Fruit fly (Drosophila melanogaster) whole organism, embryonic: Measurements from ENCODE around the gene Bili.

Source experiments
- Abd-B ChIP-seq: fragments of 200-800 bp; sonication (Bioruptor generic); optimal IDR thresholded peaks from 2 replicates; lab custom pipeline; 2018; ENCODE audit warnings: missing biosample characterization, mild to moderate bottlenecking, missing genetic modification characterization, moderate library complexity
- Ada2b ChIP-seq: fragments of 200-800 bp; sonication (Bioruptor generic); IDR thresholded peaks from 2 replicates; pipeline ENCODE4 v1.3.6; 2022; ENCODE audit warnings: missing biosample characterization, missing genetic modification characterization
- Antp ChIP-seq: fragments of 200-800 bp; sonication (Bioruptor generic); optimal IDR thresholded peaks from 3 replicates; lab custom pipeline; 2016; ENCODE audit warnings: missing biosample characterization, missing genetic modification characterization
- Awh ChIP-seq: fragments of 200-800 bp; sonication (Bioruptor generic); IDR thresholded peaks from 2 replicates; pipeline ENCODE4, ENCODE4 v1.3.6; 2022; ENCODE audit warnings: missing biosample characterization, missing genetic modification characterization
- CG10543 ChIP-seq: fragments of 200-800 bp; sonication (Bioruptor generic); optimal IDR thresholded peaks from 3 replicates; lab custom pipeline; 2017; ENCODE audit warnings: missing biosample characterization, mild to moderate bottlenecking, missing genetic modification characterization, moderate library complexity
- CG11247 ChIP-seq: fragments of 200-800 bp; sonication (Bioruptor generic); IDR thresholded peaks from 2 replicates; pipeline ENCODE4 v1.3.6; 2022; ENCODE audit warnings: missing biosample characterization, missing genetic modification characterization
- CG11695 ChIP-seq: fragments of 200-800 bp; sonication (Bioruptor generic); IDR thresholded peaks from 3 replicates; pipeline ENCODE4 v1.3.6; 2022; ENCODE audit warnings: missing biosample characterization, missing genetic modification characterization
- CG11723 ChIP-seq: fragments of 200-800 bp; sonication (Bioruptor generic); optimal IDR thresholded peaks from 2 replicates; lab custom pipeline; 2017; ENCODE audit warnings: missing biosample characterization, mild to moderate bottlenecking, missing genetic modification characterization
- CG12104 ChIP-seq: fragments of 200-800 bp; sonication (Bioruptor generic); optimal IDR thresholded peaks from 3 replicates; lab custom pipeline; 2016; ENCODE audit warnings: missing biosample characterization, missing genetic modification characterization
- CG16813 ChIP-seq: fragments of 200-800 bp; sonication (Bioruptor generic); IDR thresholded peaks from 3 replicates; pipeline ENCODE4 v1.3.6; 2022; ENCODE audit warnings: missing biosample characterization, missing genetic modification characterization; ENCODE audit not compliant: partially characterized antibody
- CG17912 ChIP-seq: fragments of 200-800 bp; sonication (Bioruptor generic); optimal IDR thresholded peaks from 2 replicates; lab custom pipeline; 2018; ENCODE audit warnings: missing biosample characterization, mild to moderate bottlenecking, missing genetic modification characterization
- CG1792 ChIP-seq: fragments of 200-800 bp; sonication (Bioruptor generic); optimal IDR thresholded peaks from 2 replicates; lab custom pipeline; 2016; ENCODE audit warnings: missing biosample characterization, missing genetic modification characterization
- CG1832 ChIP-seq: fragments of 200-800 bp; sonication (Bioruptor generic); optimal IDR thresholded peaks from 2 replicates; lab custom pipeline; 2017; ENCODE audit warnings: missing biosample characterization, mild to moderate bottlenecking, missing genetic modification characterization, inconsistent platforms
- CG30431 ChIP-seq: fragments of 200-800 bp; sonication (Bioruptor generic); optimal IDR thresholded peaks from 2 replicates; lab custom pipeline; 2017; ENCODE audit warnings: missing biosample characterization, missing genetic modification characterization
- CG31224 ChIP-seq: fragments of 200-800 bp; sonication (Bioruptor generic); IDR thresholded peaks from 2 replicates; pipeline ENCODE4 v1.3.6; 2022; ENCODE audit warnings: missing biosample characterization, missing genetic modification characterization
- CG3995 ChIP-seq: fragments of 200-800 bp; sonication (Bioruptor generic); optimal IDR thresholded peaks from 3 replicates; lab custom pipeline; 2016; ENCODE audit warnings: missing biosample characterization, missing genetic modification characterization
- CG42726 ChIP-seq: fragments of 200-800 bp; sonication (Bioruptor generic); IDR thresholded peaks from 2 replicates; pipeline ENCODE4 v1.3.6; 2022; ENCODE audit warnings: missing biosample characterization, missing genetic modification characterization; ENCODE audit not compliant: partially characterized antibody
- CG4854 ChIP-seq: fragments of 200-800 bp; sonication (Bioruptor generic); optimal IDR thresholded peaks from 2 replicates; lab custom pipeline; 2016; ENCODE audit warnings: missing biosample characterization, missing genetic modification characterization, inconsistent platforms
- CG6254 ChIP-seq: fragments of 200-800 bp; sonication (Bioruptor generic); optimal IDR thresholded peaks from 3 replicates; lab custom pipeline; 2017; ENCODE audit warnings: mild to moderate bottlenecking, missing biosample characterization, missing genetic modification reagents, missing genetic modification characterization
- CG6791 ChIP-seq: fragments of 200-800 bp; sonication (Bioruptor generic); IDR thresholded peaks from 3 replicates; pipeline ENCODE4 v1.3.6; 2022; ENCODE audit warnings: missing biosample characterization, missing genetic modification characterization; ENCODE audit not compliant: partially characterized antibody
- CG6854 ChIP-seq: fragments of 200-800 bp; sonication (Bioruptor generic); optimal IDR thresholded peaks from 3 replicates; lab custom pipeline; 2017; ENCODE audit warnings: missing biosample characterization, mild to moderate bottlenecking, missing genetic modification characterization
- CG7556 ChIP-seq: fragments of 200-800 bp; sonication (Bioruptor generic); optimal IDR thresholded peaks from 2 replicates; lab custom pipeline; 2017; ENCODE audit warnings: missing biosample characterization, mild to moderate bottlenecking, missing genetic modification characterization
- CG9727 ChIP-seq: fragments of 200-800 bp; sonication (Bioruptor generic); optimal IDR thresholded peaks from 3 replicates; lab custom pipeline; 2017; ENCODE audit warnings: missing biosample characterization, mild to moderate bottlenecking, missing genetic modification characterization
- CG9817 ChIP-seq: fragments of 200-800 bp; sonication (Bioruptor generic); optimal IDR thresholded peaks from 2 replicates; lab custom pipeline; 2018; ENCODE audit warnings: missing biosample characterization, mild to moderate bottlenecking, missing genetic modification characterization, moderate library complexity
- Dip3 ChIP-seq: fragments of 200-800 bp; sonication (Bioruptor generic); optimal IDR thresholded peaks from 3 replicates; lab custom pipeline; 2016; ENCODE audit warnings: missing biosample characterization, missing genetic modification characterization
- Dp ChIP-seq: fragments of 200-800 bp; sonication (Bioruptor generic); optimal IDR thresholded peaks from 2 replicates; lab custom pipeline; 2018; ENCODE audit warnings: missing biosample characterization, mild to moderate bottlenecking, missing genetic modification characterization, moderate library complexity
- E2f1 ChIP-seq: fragments of 200-800 bp; sonication (Bioruptor generic); IDR thresholded peaks from 2 replicates; pipeline ENCODE4 v1.3.6; 2022; ENCODE audit warnings: missing biosample characterization, missing genetic modification characterization
- E2f2 ChIP-seq: fragments of 200-800 bp; sonication (Bioruptor generic); IDR thresholded peaks from 2 replicates; pipeline ENCODE4 v1.3.6; 2022; ENCODE audit warnings: missing biosample characterization, missing genetic modification characterization
- Elba2 ChIP-seq: fragments of 200-800 bp; sonication (Bioruptor generic); optimal IDR thresholded peaks from 3 replicates; lab custom pipeline; 2016; ENCODE audit warnings: missing biosample characterization, missing genetic modification characterization
- Hmr ChIP-seq: fragments of 200-800 bp; sonication (Bioruptor generic); optimal IDR thresholded peaks from 3 replicates; lab custom pipeline; 2017; ENCODE audit warnings: mild to moderate bottlenecking, missing biosample characterization, missing genetic modification reagents, missing genetic modification characterization
- MESR4 ChIP-seq: fragments of 200-800 bp; sonication (Bioruptor generic); optimal IDR thresholded peaks from 2 replicates; lab custom pipeline; 2018; ENCODE audit warnings: missing biosample characterization, mild to moderate bottlenecking, missing genetic modification characterization, moderate library complexity
- Mad ChIP-seq: fragments of 200-800 bp; sonication (Bioruptor generic); optimal IDR thresholded peaks from 2 replicates; lab custom pipeline; 2016; ENCODE audit warnings: missing biosample characterization, missing genetic modification characterization
- Meics ChIP-seq: fragments of 200-800 bp; sonication (Bioruptor generic); optimal IDR thresholded peaks from 2 replicates; lab custom pipeline; 2017; ENCODE audit warnings: missing biosample characterization, mild to moderate bottlenecking, missing genetic modification characterization
- Trl ChIP-seq, 3 experiments: fragments of >200 bp in 2 of 3; fragments of 200-800 bp in 1 of 3; sonication (Bioruptor generic) in 1 of 3; optimal IDR thresholded peaks; 2 replicates in 1 of 3; 3 replicates in 2 of 3; lab custom pipeline; 2016 to 2017; ENCODE audit warnings: missing biosample characterization in 1 of 3, missing genetic modification characterization in 1 of 3
- al ChIP-seq: fragments of 200-800 bp; sonication (Bioruptor generic); IDR thresholded peaks from 2 replicates; pipeline ENCODE4 v1.3.6; 2022; ENCODE audit warnings: missing biosample characterization, missing genetic modification characterization
- bab2 ChIP-seq: fragments of 200-800 bp; sonication (Bioruptor generic); optimal IDR thresholded peaks from 2 replicates; lab custom pipeline; 2016; ENCODE audit warnings: missing biosample characterization, missing genetic modification characterization
- bbx ChIP-seq: fragments of 200-800 bp; sonication (Bioruptor generic); IDR thresholded peaks from 2 replicates; pipeline ENCODE4 v1.3.6; 2022; ENCODE audit warnings: missing biosample characterization, missing genetic modification characterization; ENCODE audit not compliant: partially characterized antibody
- crol ChIP-seq: fragments of 200-800 bp; sonication (Bioruptor generic); IDR thresholded peaks from 2 replicates; pipeline ENCODE4 v1.3.6; 2022; ENCODE audit warnings: missing biosample characterization, missing genetic modification characterization
- danr ChIP-seq: fragments of 200-800 bp; sonication (Bioruptor generic); IDR thresholded peaks from 2 replicates; pipeline ENCODE4 v1.3.6; 2022; ENCODE audit warnings: missing biosample characterization, missing genetic modification characterization
- ewg ChIP-seq: fragments of 200-800 bp; sonication (Bioruptor generic); optimal IDR thresholded peaks from 3 replicates; lab custom pipeline; 2017; ENCODE audit warnings: mild to moderate bottlenecking, missing biosample characterization, missing genetic modification reagents, missing genetic modification characterization
- nau ChIP-seq: fragments of 200-800 bp; sonication (Bioruptor generic); optimal IDR thresholded peaks from 3 replicates; lab custom pipeline; 2017; ENCODE audit warnings: missing biosample characterization, mild to moderate bottlenecking, missing genetic modification characterization, missing genetic modification reagents
- nerfin-1 ChIP-seq: fragments of 200-800 bp; sonication (Bioruptor generic); optimal IDR thresholded peaks from 3 replicates; lab custom pipeline; 2019; ENCODE audit warnings: missing biosample characterization, mild to moderate bottlenecking, missing genetic modification characterization, moderate library complexity
- p53 ChIP-seq: fragments of 200-800 bp; sonication (Bioruptor generic); optimal IDR thresholded peaks from 2 replicates; lab custom pipeline; 2016; ENCODE audit warnings: missing biosample characterization, missing genetic modification characterization
- run ChIP-seq: fragments of 200-800 bp; sonication (Bioruptor generic); optimal IDR thresholded peaks from 3 replicates; lab custom pipeline; 2018; ENCODE audit warnings: missing biosample characterization, mild to moderate bottlenecking, missing genetic modification characterization
- schlank ChIP-seq: fragments of 200-800 bp; sonication (Bioruptor generic); optimal IDR thresholded peaks from 2 replicates; lab custom pipeline; 2018; ENCODE audit warnings: missing biosample characterization, mild to moderate bottlenecking, missing genetic modification characterization
- sqz ChIP-seq: fragments of 200-800 bp; sonication (Bioruptor generic); optimal IDR thresholded peaks from 3 replicates; lab custom pipeline; 2018; ENCODE audit warnings: missing biosample characterization, mild to moderate bottlenecking, missing genetic modification characterization
- tin ChIP-seq: fragments of 200-800 bp; sonication (Bioruptor generic); optimal IDR thresholded peaks from 3 replicates; lab custom pipeline; 2016; ENCODE audit warnings: missing biosample characterization, missing genetic modification characterization
- vfl ChIP-seq: fragments of 200-800 bp; sonication (Bioruptor generic); optimal IDR thresholded peaks from 2 replicates; lab custom pipeline; 2016; ENCODE audit warnings: missing biosample characterization, missing genetic modification characterization

Gene Bili

DNA sequence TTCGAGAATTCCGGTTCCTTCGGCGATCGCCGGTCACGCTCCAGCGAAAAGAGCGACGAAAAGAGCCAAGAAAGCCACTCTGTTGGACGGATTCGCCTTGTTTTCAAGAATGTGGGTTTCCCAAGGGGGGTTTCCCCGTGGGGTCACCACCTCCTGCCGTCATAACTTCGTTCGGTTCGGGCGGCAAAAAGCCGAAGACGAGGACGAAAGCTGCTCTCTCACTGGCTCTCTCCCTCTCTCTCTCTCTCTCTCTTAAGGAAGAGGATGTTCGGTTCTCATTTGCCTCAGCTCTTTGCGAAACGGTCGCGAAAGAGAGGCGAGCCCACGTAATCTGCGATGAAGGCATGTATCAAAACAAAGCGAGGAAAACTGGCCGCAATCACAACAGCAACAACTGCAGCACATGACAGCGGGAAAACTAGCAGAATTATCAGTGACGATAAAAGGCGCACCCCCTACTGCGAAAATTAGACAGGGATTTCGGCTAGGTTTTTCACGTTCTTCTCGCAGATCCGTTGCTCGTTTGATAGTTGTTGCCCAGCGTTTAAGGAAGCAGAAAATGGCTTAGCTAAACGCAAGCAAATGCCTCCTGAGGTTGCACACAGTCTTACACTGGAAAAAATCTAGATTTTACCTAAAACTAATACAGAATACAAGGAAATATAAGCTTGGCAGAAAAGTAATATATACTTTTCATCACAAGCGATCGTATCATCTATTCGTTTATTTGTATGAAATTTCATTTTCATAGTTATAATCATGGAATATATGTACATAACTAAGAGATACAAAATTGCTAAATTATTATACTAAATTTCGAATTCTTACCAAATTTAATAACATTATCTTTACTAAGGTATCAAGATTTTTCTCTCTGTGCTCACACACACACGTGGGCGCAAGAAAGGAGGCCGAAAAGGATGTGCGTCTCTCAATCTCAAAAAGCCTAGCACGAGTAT, 52.7 kb downstream of the Bili start, which contains the start of gene dan (continued):
- TF ChIP-seq bbx (GFP tag; lab: Robert Waterston, UW) (no peak), Awh (GFP tag; lab: Robert Waterston, UW) (no peak), CG11247 (GFP tag; lab: Robert Waterston, UW) (no peak), E2f1 (GFP tag; lab: Robert Waterston, UW) (no peak), bab2 (GFP tag; lab: Kevin White, UChicago) (no peak), CG11723 (no peak), CG9727 (GFP tag; lab: Kevin White, UChicago) (peak; percentile 82), CG4854 (GFP tag; lab: Kevin White, UChicago) (no peak), CG16813 (no peak), CG30431 (GFP tag; lab: Kevin White, UChicago) (no peak), CG31224 (no peak), Meics (GFP tag; lab: Kevin White, UChicago) (peak; percentile 68), CG6854 (GFP tag; lab: Kevin White, UChicago) (no peak), CG1832 (GFP tag; lab: Kevin White, UChicago) (peak; percentile 11), vfl (GFP tag; lab: Kevin White, UChicago) (no peak), E2f2 (no peak), nerfin-1 (tag; lab: Kevin White, UChicago) (no peak), Hmr (GFP tag; lab: Kevin White, UChicago) (peak; percentile 63), Trl (optimal IDR thresholded peaks at IDR 0.05; lab: Kevin White, UChicago) (peak; percentile 76 to 77), Trl (GFP tag; optimal IDR thresholded peaks at IDR 0.05; lab: Kevin White, UChicago) (no peak), CG6791 (GFP tag; lab: Robert Waterston, UW) (no peak), schlank (tag; lab: Kevin White, UChicago) (no peak), Dip3 (GFP tag; lab: Kevin White, UChicago) (no peak), al (GFP tag; lab: Robert Waterston, UW) (no peak), CG42726 (GFP tag; lab: Robert Waterston, UW) (no peak), Abd-B (peak; percentile 8), danr (GFP tag; lab: Robert Waterston, UW) (no peak), Elba2 (GFP tag; lab: Kevin White, UChicago) (no peak), CG3995 (GFP tag; lab: Kevin White, UChicago) (no peak), MESR4 (GFP tag; lab: Kevin White, UChicago) (no peak), ewg (no peak), tin (GFP tag; lab: Kevin White, UChicago) (no peak), Mad (no peak), CG9817 (tag; lab: Kevin White, UChicago) (peak; percentile 39), sqz (GFP tag; lab: Kevin White, UChicago) (no peak), CG7556 (GFP tag; lab: Kevin White, UChicago) (peak; percentile 77), run (tag; lab: Kevin White, UChicago) (no peak), p53 (GFP tag; lab: Kevin White, UChicago) (no peak), Antp (GFP tag; lab: Kevin White, UChicago) (no peak), CG1792 (GFP tag; lab: Kevin White, UChicago) (no peak), CG17912 (GFP tag; lab: Kevin White, UChicago) (no peak), Dp (GFP tag; lab: Kevin White, UChicago) (no peak), CG10543 (GFP tag; lab: Kevin White, UChicago) (no peak), crol (GFP tag; lab: Robert Waterston, UW) (peak; percentile 40; the same call in 1 of the 2 replicates), CG6254 (GFP tag; lab: Kevin White, UChicago) (no peak), CG12104 (peak; percentile 6), Ada2b (GFP tag; lab: Robert Waterston, UW) (no peak), nau (no peak), CG11695 (GFP tag; lab: Robert Waterston, UW) (0 out of 3 replicates have a peak, but pooled peaks have one; percentile 45)
